Worm (Caenorhabditis elegans): ENCODE data around the gene R107.2.

R107.2 gene

DNA sequence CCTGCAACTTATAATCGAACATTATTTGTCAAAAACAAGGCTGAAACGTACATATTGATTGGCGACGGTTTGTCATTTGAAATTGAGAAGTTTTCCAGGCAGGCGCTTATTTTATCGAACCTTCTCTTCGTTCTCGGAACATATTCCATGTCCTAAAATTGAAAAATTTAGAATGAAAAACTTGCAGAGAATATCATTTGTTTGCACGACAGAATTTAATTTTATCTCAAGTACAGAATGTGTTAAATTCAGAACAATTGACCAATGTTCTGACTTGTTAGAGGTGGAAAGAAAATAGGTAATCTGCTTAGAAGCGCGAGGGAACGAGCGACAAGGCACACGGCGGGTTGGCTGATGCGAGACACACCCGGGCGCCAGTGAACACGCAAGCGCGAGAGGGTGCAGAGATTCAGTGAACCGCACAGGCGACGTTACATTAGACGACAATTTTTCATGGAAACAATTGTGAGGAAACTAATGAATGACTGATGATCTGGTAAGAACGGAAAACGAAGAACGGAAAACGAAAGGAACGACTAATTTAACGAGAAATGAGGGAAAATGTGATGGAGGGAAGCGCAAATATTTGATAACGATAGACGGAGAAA, 6.7 kb upstream of the R107.2 start (continued):
- TF ChIP-seq ztf-11 (tag; optimal IDR thresholded peaks at IDR 0.05) (no peak), nhr-77 (tag; optimal IDR thresholded peaks at IDR 0.05) (no peak), nhr-41 (GFP tag; IDR thresholded peaks at IDR 0.05) (no peak), hlh-11 (tag; optimal IDR thresholded peaks at IDR 0.05) (peak; percentile 68), lsy-2 (tag; optimal IDR thresholded peaks at IDR 0.05) (no peak), nhr-48 (tag; optimal IDR thresholded peaks at IDR 0.05) (no peak), daf-8 (GFP tag; IDR thresholded peaks at IDR 0.05) (no peak), set-16 (GFP tag; IDR thresholded peaks at IDR 0.05) (peak; percentile 74), unc-39 (tag; optimal IDR thresholded peaks at IDR 0.05) (no peak), nhr-25 (tag; optimal IDR thresholded peaks at IDR 0.05; ENCODE audit: borderline replicate concordance, insufficient read depth) (no peak), F37D6.2 (tag; optimal IDR thresholded peaks at IDR 0.05) (no peak), mes-2 (tag; optimal IDR thresholded peaks at IDR 0.05; ENCODE audit: poor library complexity, severe bottlenecking) (peak; percentile 59), dmd-9 (GFP tag; IDR thresholded peaks at IDR 0.05) (0 out of 2 replicates have a peak, but pooled peaks have one; percentile 7), aly-2 (tag; optimal IDR thresholded peaks at IDR 0.05) (no peak), tag-97 (GFP tag; IDR thresholded peaks at IDR 0.05) (no peak), ceh-62 (tag; optimal IDR thresholded peaks at IDR 0.05) (no peak), F10B5.3 (tag; optimal IDR thresholded peaks at IDR 0.05) (no peak), nhr-28 (tag; optimal IDR thresholded peaks at IDR 0.05) (peak; percentile 22), T20F7.1 (GFP tag; optimal IDR thresholded peaks at IDR 0.05) (peak; percentile 39), lin-38 (GFP tag; IDR thresholded peaks at IDR 0.05) (peak; percentile 40; the same call in 1 of the 2 replicates), ces-1 (GFP tag; optimal IDR thresholded peaks at IDR 0.05) (no peak), lin-1 (GFP tag; IDR thresholded peaks at IDR 0.05) (peak; percentile 39), spr-3 (GFP tag; optimal IDR thresholded peaks at IDR 0.05) (no peak), mxl-3 (GFP tag; optimal IDR thresholded peaks at IDR 0.05) (peak; percentile 68), F44E2.7 (GFP tag; IDR thresholded peaks at IDR 0.05) (no peak), daf-16 (GFP tag; optimal IDR thresholded peaks at IDR 0.05) (peak in 1 of 2 experiments; percentile 29), daf-16 (tag; optimal IDR thresholded peaks at IDR 0.05) (peak; percentile 6), T26A8.4 (GFP tag; IDR thresholded peaks at IDR 0.05) (peak; percentile 20; the same call in 1 of the 2 replicates), dve-1 (tag; optimal IDR thresholded peaks at IDR 0.05; ENCODE audit: insufficient read depth) (peak; percentile 4), lir-3 (tag; optimal IDR thresholded peaks at IDR 0.05) (no peak), zip-11 (GFP tag; IDR thresholded peaks at IDR 0.05) (peak; percentile 44; the same call in 1 of the 2 replicates), duxl-1 (tag; optimal IDR thresholded peaks at IDR 0.05; ENCODE audit: poor library complexity) (no peak), nhr-76 (tag; optimal IDR thresholded peaks at IDR 0.05) (no peak), snpc-4 (tag; optimal IDR thresholded peaks at IDR 0.05) (no peak), mxl-2 (GFP tag; conservative IDR thresholded peaks at IDR 0.05) (no peak), ztf-7 (tag; optimal IDR thresholded peaks at IDR 0.05) (no peak), mdt-29 (GFP tag; IDR thresholded peaks at IDR 0.05) (0 out of 2 replicates have a peak, but pooled peaks have one; percentile 19), zfp-3 (GFP tag; conservative IDR thresholded peaks at IDR 0.05) (peak; percentile 79), unc-62 (GFP tag; optimal IDR thresholded peaks at IDR 0.05 in 1 of 2) (peak in 1 of 2 experiments; percentile 97), unc-62 (tag; optimal IDR thresholded peaks at IDR 0.05) (no peak), daf-12 (tag; optimal IDR thresholded peaks at IDR 0.05) (no peak), cey-2 (tag; optimal IDR thresholded peaks at IDR 0.05; ENCODE audit: borderline replicate concordance, insufficient read depth) (no peak), snpc-1.2 (GFP tag; IDR thresholded peaks at IDR 0.05) (no peak), pha-4 (GFP tag; IDR thresholded peaks at IDR 0.05) (0 out of 2 replicates have a peak, but pooled peaks have one; percentile 13), pha-4 (tag; optimal IDR thresholded peaks at IDR 0.05) (no peak), ceh-20 (GFP tag; IDR thresholded peaks at IDR 0.05) (no peak), lin-13 (GFP tag; optimal IDR thresholded peaks at IDR 0.05) (peak; percentile 37), daf-19 (GFP tag; conservative IDR thresholded peaks at IDR 0.05) (no peak), mdl-1 (tag; optimal IDR thresholded peaks at IDR 0.05) (no peak), F26F4.8 (GFP tag; conservative IDR thresholded peaks at IDR 0.05) (0 out of 2 replicates have a peak, but pooled peaks have one; percentile 42)
